Fruit fly (Drosophila melanogaster) whole organism, embryonic: ENCODE measurements around the gene CG32590.
A peak's percentile ranks its signal among the peaks of the same experiment; 100 is the strongest.

ENCODE experiments used
- Blimp-1 ChIP-seq: fragments of 200-800 bp; sonication (Bioruptor generic); optimal IDR thresholded peaks from 3 replicates; lab custom pipeline; 2018; ENCODE audit warnings: missing biosample characterization, missing genetic modification characterization, mild to moderate bottlenecking, moderate library complexity, missing genetic modification reagents
- C15 ChIP-seq: fragments of 200-800 bp; sonication (Bioruptor generic); IDR thresholded peaks from 3 replicates; pipeline ENCODE4 v1.3.6; 2022; ENCODE audit warnings: missing biosample characterization, missing genetic modification characterization
- CG11085 ChIP-seq: fragments of 200-800 bp; sonication (Bioruptor generic); IDR thresholded peaks from 2 replicates; pipeline ENCODE4 v1.3.6; 2022; ENCODE audit warnings: missing biosample characterization, missing genetic modification characterization
- CG12299 ChIP-seq: fragments of 200-800 bp; sonication (Bioruptor generic); optimal IDR thresholded peaks from 2 replicates; lab custom pipeline; 2018; ENCODE audit warnings: missing biosample characterization, mild to moderate bottlenecking, missing genetic modification characterization
- CG1233 ChIP-seq: fragments of 200-800 bp; sonication (Bioruptor generic); optimal IDR thresholded peaks from 4 replicates; lab custom pipeline; 2018; ENCODE audit warnings: missing biosample characterization, mild to moderate bottlenecking, missing genetic modification characterization
- CG15601 ChIP-seq: fragments of 200-800 bp; sonication (Bioruptor generic); optimal IDR thresholded peaks from 3 replicates; lab custom pipeline; 2019; ENCODE audit warnings: missing biosample characterization, mild to moderate bottlenecking, missing genetic modification characterization, moderate library complexity
- CG15696 ChIP-seq: fragments of 200-800 bp; sonication (Bioruptor generic); optimal IDR thresholded peaks from 2 replicates; lab custom pipeline; 2019; ENCODE audit warnings: missing biosample characterization, mild to moderate bottlenecking, missing genetic modification characterization, moderate library complexity
- CG16863 ChIP-seq: fragments of 200-800 bp; sonication (Bioruptor generic); optimal IDR thresholded peaks from 3 replicates; lab custom pipeline; 2016; ENCODE audit warnings: missing biosample characterization, missing genetic modification characterization
- CG18599 ChIP-seq: fragments of 200-800 bp; sonication (Bioruptor generic); optimal IDR thresholded peaks from 3 replicates; lab custom pipeline; 2017; ENCODE audit warnings: missing biosample characterization, missing genetic modification characterization, mild to moderate bottlenecking, moderate library complexity, missing genetic modification reagents
- CG30403 ChIP-seq: fragments of 200-800 bp; sonication (Bioruptor generic); optimal IDR thresholded peaks from 3 replicates; lab custom pipeline; 2016; ENCODE audit warnings: missing biosample characterization, missing genetic modification characterization
- CG3281 ChIP-seq: fragments of 200-800 bp; sonication (Bioruptor generic); optimal IDR thresholded peaks from 3 replicates; lab custom pipeline; 2017; ENCODE audit warnings: missing biosample characterization, mild to moderate bottlenecking, missing genetic modification characterization
- CG4730 ChIP-seq: fragments of 200-800 bp; sonication (Bioruptor generic); IDR thresholded peaks from 2 replicates; pipeline ENCODE4 v1.3.6; 2022; ENCODE audit warnings: missing biosample characterization, missing genetic modification characterization
- CG7928 ChIP-seq: fragments of 200-800 bp; sonication (Bioruptor generic); optimal IDR thresholded peaks from 2 replicates; lab custom pipeline; 2017; ENCODE audit warnings: missing biosample characterization, mild to moderate bottlenecking, missing genetic modification characterization
- CG8281 ChIP-seq: fragments of 200-800 bp; sonication (Bioruptor generic); optimal IDR thresholded peaks from 2 replicates; lab custom pipeline; 2018; ENCODE audit warnings: missing biosample characterization, mild to moderate bottlenecking, missing genetic modification characterization, moderate library complexity
- D19A ChIP-seq: fragments of 200-800 bp; optimal IDR thresholded peaks from 3 replicates; lab custom pipeline; 2019; ENCODE audit warnings: missing biosample characterization, mild to moderate bottlenecking, missing genetic modification characterization, moderate library complexity
- H2.0 ChIP-seq: fragments of 200-800 bp; sonication (Bioruptor generic); IDR thresholded peaks from 2 replicates; pipeline ENCODE4 v1.3.6; 2022; ENCODE audit warnings: missing biosample characterization, missing genetic modification characterization
- HLH4C ChIP-seq: fragments of 200-800 bp; sonication (Bioruptor generic); IDR thresholded peaks from 3 replicates; pipeline ENCODE4 v1.3.6; 2022; ENCODE audit warnings: missing biosample characterization, missing genetic modification characterization; ENCODE audit not compliant: partially characterized antibody
- Hmr ChIP-seq: fragments of 200-800 bp; sonication (Bioruptor generic); optimal IDR thresholded peaks from 3 replicates; lab custom pipeline; 2017; ENCODE audit warnings: mild to moderate bottlenecking, missing biosample characterization, missing genetic modification reagents, missing genetic modification characterization
- MBD-R2 ChIP-seq: fragments of 200-800 bp; sonication (Bioruptor generic); IDR thresholded peaks from 2 replicates; pipeline ENCODE4 v1.3.6; 2022; ENCODE audit warnings: missing biosample characterization, missing genetic modification characterization
- Nf-YA ChIP-seq: fragments of 200-800 bp; sonication (Bioruptor generic); IDR thresholded peaks from 2 replicates; pipeline ENCODE4 v1.3.6; 2022; ENCODE audit warnings: missing biosample characterization, missing genetic modification characterization
- Pdp1 ChIP-seq, 2 experiments: fragments of 200-800 bp; sonication (Bioruptor generic); optimal IDR thresholded peaks; 3 replicates each; lab custom pipeline; 2016; ENCODE audit warnings: missing biosample characterization in 2 of 2, missing genetic modification characterization in 2 of 2, mild to moderate bottlenecking in 1 of 2, moderate library complexity in 1 of 2
- bab2 ChIP-seq: fragments of 200-800 bp; sonication (Bioruptor generic); optimal IDR thresholded peaks from 2 replicates; lab custom pipeline; 2016; ENCODE audit warnings: missing biosample characterization, missing genetic modification characterization
- bcd ChIP-seq: fragments of 200-800 bp; sonication (Bioruptor generic); optimal IDR thresholded peaks from 2 replicates; lab custom pipeline; 2017; ENCODE audit warnings: missing biosample characterization, mild to moderate bottlenecking, missing genetic modification characterization
- caup ChIP-seq: fragments of 200-800 bp; sonication (Bioruptor generic); optimal IDR thresholded peaks from 3 replicates; lab custom pipeline; 2017; ENCODE audit warnings: missing biosample characterization, mild to moderate bottlenecking, missing genetic modification characterization, moderate library complexity; ENCODE audit not compliant: severe bottlenecking
- chinmo ChIP-seq: fragments of 200-800 bp; sonication (Bioruptor generic); IDR thresholded peaks from 4 replicates; pipeline ENCODE4 v1.3.6; 2022; ENCODE audit warnings: missing biosample characterization, missing genetic modification characterization; ENCODE audit not compliant: partially characterized antibody
- chm ChIP-seq: fragments of 200-800 bp; sonication (Bioruptor generic); IDR thresholded peaks from 2 replicates; pipeline ENCODE4 v1.3.6; 2022; ENCODE audit warnings: missing biosample characterization, missing genetic modification characterization
- corto ChIP-seq: fragments of 200-800 bp; sonication (Bioruptor generic); optimal IDR thresholded peaks from 2 replicates; lab custom pipeline; 2016; ENCODE audit warnings: missing biosample characterization, mild to moderate bottlenecking, missing genetic modification characterization, moderate library complexity
- gfzf ChIP-seq: fragments of 200-800 bp; sonication (Bioruptor generic); optimal IDR thresholded peaks from 2 replicates; lab custom pipeline; 2016; ENCODE audit warnings: missing biosample characterization, mild to moderate bottlenecking, missing genetic modification characterization, moderate library complexity
- lab ChIP-seq: fragments of 200-800 bp; sonication (Bioruptor generic); optimal IDR thresholded peaks from 3 replicates; lab custom pipeline; 2017; ENCODE audit warnings: missing biosample characterization, missing genetic modification characterization, mild to moderate bottlenecking, moderate library complexity, missing genetic modification reagents
- p53 ChIP-seq: fragments of 200-800 bp; sonication (Bioruptor generic); optimal IDR thresholded peaks from 2 replicates; lab custom pipeline; 2016; ENCODE audit warnings: missing biosample characterization, missing genetic modification characterization
- ssp ChIP-seq: fragments of 200-800 bp; sonication (Bioruptor generic); IDR thresholded peaks from 2 replicates; pipeline ENCODE4 v1.3.6; 2022; ENCODE audit warnings: missing biosample characterization, missing genetic modification characterization
- tio ChIP-seq: fragments of 200-800 bp; sonication (Bioruptor generic); optimal IDR thresholded peaks from 2 replicates; lab custom pipeline; 2017; ENCODE audit warnings: missing biosample characterization, missing genetic modification characterization, inconsistent platforms
- vvl ChIP-seq: fragments of 200-800 bp; sonication (Bioruptor generic); IDR thresholded peaks from 2 replicates; pipeline ENCODE4 v1.3.6; 2022; ENCODE audit warnings: missing biosample characterization, missing genetic modification characterization

The CG32590 gene

dm6 chrX:14802611-14803110 lies 36.2 kb downstream of the CG32590 start:
- no peak for TF ChIP-seq vvl
- no peak for TF ChIP-seq MBD-R2 (GFP tag; lab: Robert Waterston, UW)
- no peak for TF ChIP-seq Blimp-1 (GFP tag; lab: Kevin White, UChicago)
- no peak for TF ChIP-seq CG12299 (tag; lab: Kevin White, UChicago)
- TF ChIP-seq CG15601 (tag; lab: Kevin White, UChicago) = no peak
- no peak for TF ChIP-seq CG11085 (GFP tag; lab: Robert Waterston, UW)
- no peak for TF ChIP-seq CG30403 (GFP tag; lab: Kevin White, UChicago)
- no peak for TF ChIP-seq bab2 (GFP tag; lab: Kevin White, UChicago)
- no peak for TF ChIP-seq corto
- TF ChIP-seq CG16863 (GFP tag; lab: Kevin White, UChicago) = no peak
- TF ChIP-seq CG7928 (GFP tag; lab: Kevin White, UChicago) = no peak
- TF ChIP-seq p53 (GFP tag; lab: Kevin White, UChicago) = no peak
- TF ChIP-seq D19A (tag; lab: Kevin White, UChicago) = no peak
- TF ChIP-seq bcd (GFP tag; lab: Kevin White, UChicago) = no peak
- peak; percentile 18 for TF ChIP-seq Hmr (GFP tag; lab: Kevin White, UChicago)
- no peak for TF ChIP-seq CG15696
- TF ChIP-seq caup (GFP tag; lab: Kevin White, UChicago) = peak; percentile 10
- no peak for TF ChIP-seq HLH4C (GFP tag; lab: Robert Waterston, UW)
- no peak for TF ChIP-seq Nf-YA (GFP tag; lab: Robert Waterston, UW)
- peak; percentile 98 for TF ChIP-seq CG8281 (tag; lab: Kevin White, UChicago)
- TF ChIP-seq lab = peak; percentile 22
- no peak for TF ChIP-seq C15 (GFP tag; lab: Robert Waterston, UW)
- peak; percentile 16 for TF ChIP-seq CG3281 (GFP tag; lab: Kevin White, UChicago)
- TF ChIP-seq ssp (GFP tag; lab: Robert Waterston, UW) = no peak
- peak; percentile 36 for TF ChIP-seq CG18599
- TF ChIP-seq chinmo = no peak
- TF ChIP-seq Pdp1 (GFP tag; optimal IDR thresholded peaks at IDR 0.05; lab: Kevin White, UChicago) = no peak
- TF ChIP-seq CG4730 = no peak
- no peak for TF ChIP-seq tio (GFP tag; lab: Kevin White, UChicago)
- no peak for TF ChIP-seq H2.0 (GFP tag; lab: Robert Waterston, UW)
- no peak for TF ChIP-seq chm
- TF ChIP-seq CG1233 (GFP tag; lab: Kevin White, UChicago) = no peak
- no peak for TF ChIP-seq gfzf (GFP tag; lab: Kevin White, UChicago)
